Worm (Caenorhabditis elegans) whole organism, late embryonic: ENCODE data around the gene ptr-14.
"Not testable (repeated sequence)": the region's sequence is repeated elsewhere in the genome, so short reads cannot be mapped to it uniquely, and the experiment has no call there.

ENCODE experiments used
- C08G9.2 ChIP-seq: sonication (generic microtip); optimal IDR thresholded peaks from 2 replicates; lab custom pipeline; 2016; ENCODE audit warnings: mild to moderate bottlenecking, missing genetic modification characterization, moderate library complexity, missing compliant biosample characterization
- C38D4.7 ChIP-seq: fragments of 200-800 bp; sonication (Bioruptor generic); optimal IDR thresholded peaks from 2 replicates; lab custom pipeline; 2018; ENCODE audit warnings: mild to moderate bottlenecking, missing genetic modification characterization, moderate library complexity, missing compliant biosample characterization
- K09A11.1 ChIP-seq: sonication (generic microtip); optimal IDR thresholded peaks from 2 replicates; lab custom pipeline; 2017; ENCODE audit warnings: antibody characterized with exemption, mild to moderate bottlenecking, missing genetic modification characterization, missing compliant biosample characterization; ENCODE audit not compliant: insufficient read depth
- T23F11.4 ChIP-seq: fragments of 200-800 bp; sonication (Bioruptor generic); optimal IDR thresholded peaks from 2 replicates; lab custom pipeline; 2018; ENCODE audit warnings: mild to moderate bottlenecking, missing genetic modification characterization, missing compliant biosample characterization
- Y22D7AL.16 ChIP-seq: sonication (generic microtip); optimal IDR thresholded peaks from 2 replicates; lab custom pipeline; 2016; ENCODE audit warnings: missing genetic modification characterization, missing compliant biosample characterization
- ahr-1 ChIP-seq: sonication (generic microtip); optimal IDR thresholded peaks from 2 replicates; lab custom pipeline; 2016; ENCODE audit warnings: missing genetic modification characterization, missing compliant biosample characterization
- ceh-19 ChIP-seq: fragments of 200-800 bp; sonication (Bioruptor generic); optimal IDR thresholded peaks from 2 replicates; lab custom pipeline; 2018; ENCODE audit warnings: mild to moderate bottlenecking, missing genetic modification characterization, missing compliant biosample characterization
- ceh-30 ChIP-seq: fragments of 150-350 bp; optimal IDR thresholded peaks from 2 replicates; lab custom pipeline; 2014; ENCODE audit warnings: missing biosample characterization, missing genetic modification characterization
- ceh-31 ChIP-seq: sonication (generic microtip); optimal IDR thresholded peaks from 2 replicates; lab custom pipeline; 2016; ENCODE audit warnings: missing genetic modification characterization, missing compliant biosample characterization
- ceh-34 ChIP-seq: sonication (generic microtip); optimal IDR thresholded peaks from 2 replicates; lab custom pipeline; 2016; ENCODE audit warnings: mild to moderate bottlenecking, missing genetic modification characterization, missing compliant biosample characterization
- ceh-48 ChIP-seq: sonication (generic microtip); optimal IDR thresholded peaks from 2 replicates; lab custom pipeline; 2016; ENCODE audit warnings: missing genetic modification characterization, inconsistent platforms, missing compliant biosample characterization
- ceh-9 ChIP-seq: sonication (generic microtip); optimal IDR thresholded peaks from 2 replicates; lab custom pipeline; 2016; ENCODE audit warnings: mild to moderate bottlenecking, missing genetic modification characterization, inconsistent platforms, missing compliant biosample characterization
- dmd-4 ChIP-seq: sonication (generic microtip); optimal IDR thresholded peaks from 2 replicates; lab custom pipeline; 2016; ENCODE audit warnings: borderline replicate concordance, missing genetic modification characterization, missing compliant biosample characterization
- dve-1 ChIP-seq: sonication (generic microtip); optimal IDR thresholded peaks from 2 replicates; lab custom pipeline; 2017; ENCODE audit warnings: antibody characterized with exemption, mild to moderate bottlenecking, missing genetic modification characterization, missing compliant biosample characterization
- elt-2 ChIP-seq: sonication (generic microtip); optimal IDR thresholded peaks from 2 replicates; lab custom pipeline; 2016; ENCODE audit warnings: missing genetic modification reagents, missing genetic modification characterization, missing compliant biosample characterization
- elt-4 ChIP-seq: sonication (generic microtip); optimal IDR thresholded peaks from 2 replicates; lab custom pipeline; 2016; ENCODE audit warnings: missing genetic modification characterization, missing compliant biosample characterization
- fax-1 ChIP-seq: sonication (generic microtip); optimal IDR thresholded peaks from 2 replicates; lab custom pipeline; 2016; ENCODE audit warnings: missing genotype, missing genetic modification characterization, missing compliant biosample characterization
- fkh-10 ChIP-seq: fragments of 150-350 bp; optimal IDR thresholded peaks from 2 replicates; lab custom pipeline; 2014; ENCODE audit warnings: missing biosample characterization, missing genetic modification reagents, missing genetic modification characterization
- gmeb-2 ChIP-seq: sonication (generic microtip); optimal IDR thresholded peaks from 2 replicates; lab custom pipeline; 2016; ENCODE audit warnings: missing genetic modification characterization, inconsistent platforms, missing compliant biosample characterization
- hlh-6 ChIP-seq: sonication (generic microtip); optimal IDR thresholded peaks from 2 replicates; lab custom pipeline; 2016; ENCODE audit warnings: missing genotype, missing genetic modification characterization, missing compliant biosample characterization
- hlh-8 ChIP-seq: sonication (generic microtip); optimal IDR thresholded peaks from 2 replicates; lab custom pipeline; 2016; ENCODE audit warnings: missing genotype, missing genetic modification characterization, missing compliant biosample characterization
- lim-6 ChIP-seq: sonication (generic microtip); optimal IDR thresholded peaks from 2 replicates; lab custom pipeline; 2016; ENCODE audit warnings: missing genetic modification characterization, missing compliant biosample characterization
- madf-2 ChIP-seq: sonication (generic microtip); optimal IDR thresholded peaks from 2 replicates; lab custom pipeline; 2017; ENCODE audit warnings: missing genetic modification characterization, missing compliant biosample characterization
- mec-3 ChIP-seq: sonication (generic microtip); optimal IDR thresholded peaks from 2 replicates; lab custom pipeline; 2016; ENCODE audit warnings: borderline replicate concordance, missing genetic modification characterization, missing compliant biosample characterization
- nhr-232 ChIP-seq: sonication (generic microtip); optimal IDR thresholded peaks from 2 replicates; lab custom pipeline; 2016; ENCODE audit warnings: missing genetic modification characterization, missing compliant biosample characterization
- odd-2 ChIP-seq: sonication (generic microtip); optimal IDR thresholded peaks from 2 replicates; lab custom pipeline; 2017; ENCODE audit warnings: antibody characterized with exemption, mild to moderate bottlenecking, missing genetic modification characterization, missing compliant biosample characterization
- pax-1 ChIP-seq: fragments of 150-350 bp; optimal IDR thresholded peaks from 2 replicates; lab custom pipeline; 2014; ENCODE audit warnings: missing biosample characterization, missing genetic modification characterization
- pha-2 ChIP-seq: sonication (generic microtip); optimal IDR thresholded peaks from 2 replicates; lab custom pipeline; 2017; ENCODE audit warnings: mild to moderate bottlenecking, missing genetic modification characterization, missing compliant biosample characterization
- pha-4 ChIP-seq: fragments of 150-350 bp; optimal IDR thresholded peaks from 2 replicates; lab custom pipeline; 2018; ENCODE audit warnings: missing biosample characterization, missing genetic modification reagents, missing genetic modification characterization
- unc-86 ChIP-seq: sonication (generic microtip); optimal IDR thresholded peaks from 2 replicates; lab custom pipeline; 2016; ENCODE audit warnings: missing genetic modification characterization, missing compliant biosample characterization
- zip-5 ChIP-seq: sonication (generic microtip); optimal IDR thresholded peaks from 2 replicates; lab custom pipeline; 2016; ENCODE audit warnings: missing genetic modification characterization, missing compliant biosample characterization
- ztf-16 ChIP-seq: sonication (generic microtip); optimal IDR thresholded peaks from 2 replicates; lab custom pipeline; 2017; ENCODE audit warnings: missing genetic modification characterization, missing compliant biosample characterization

Gene ptr-14

ce11 chrIV:10638977-10639376 is 23.8 kb downstream of the ptr-14 start, which contains the start of gene F56C4.2:
F56C4.2 (plus strand) TSS chrIV:10639277.
- TF ChIP-seq elt-2 (no peak), dve-1 (tag; lab: Kevin White, UChicago) (no peak), mec-3 (tag; lab: Kevin White, UChicago) (no peak), Y22D7AL.16 (tag; lab: Kevin White, UChicago) (no peak), pax-1 (tag; lab: Kevin White, UChicago) (no peak)
- TF ChIP-seq, all 69 proteins: peak for 0

ce11 chrIV:10654047-10654446 is 38.8 kb downstream of the ptr-14 start, which contains the start of gene glb-19:
glb-19 (minus strand) TSS chrIV:10654147.
- TF ChIP-seq fax-1 (tag; lab: Kevin White, UChicago); ceh-34 (tag; lab: Kevin White, UChicago); elt-2: not testable (repeated sequence)

ce11 chrIV:10656770-10657323 is 41.6 kb downstream of the ptr-14 start, which contains the start of gene K08C7.1:
K08C7.1 (plus strand) TSS chrIV:10656812.
- TF ChIP-seq hlh-6 (no peak), C08G9.2 (tag; lab: Kevin White, UChicago) (no peak), ceh-48 (tag; lab: Kevin White, UChicago) (no peak), ceh-19 (GFP tag; lab: Kevin White, UChicago) (no peak), pha-2 (tag; lab: Kevin White, UChicago) (no peak), pha-4 (tag; lab: Kevin White, UChicago) (no peak), dmd-4 (tag; lab: Kevin White, UChicago) (no peak), ceh-31 (tag; lab: Kevin White, UChicago) (no peak), ceh-9 (tag; lab: Kevin White, UChicago) (no peak), ztf-16 (tag; lab: Kevin White, UChicago) (no peak), K09A11.1 (tag; lab: Kevin White, UChicago) (no peak), unc-86 (tag; lab: Kevin White, UChicago) (no peak), Y22D7AL.16 (tag; lab: Kevin White, UChicago) (no peak), ceh-30 (no peak), C38D4.7 (GFP tag; lab: Kevin White, UChicago) (no peak), ahr-1 (tag; lab: Kevin White, UChicago) (no peak), elt-4 (tag; lab: Kevin White, UChicago) (no peak), T23F11.4 (GFP tag; lab: Kevin White, UChicago) (no peak), elt-2 (no peak)

ce11 chrIV:10661072-10661471 is 45.8 kb downstream of the ptr-14 start:
- TF ChIP-seq madf-2 (no peak), nhr-232 (tag; lab: Kevin White, UChicago) (no peak), dmd-4 (tag; lab: Kevin White, UChicago) (no peak)

ce11 chrIV:10661760-10662159 is 46.5 kb downstream of the ptr-14 start, which contains the start of gene fmo-1:
fmo-1 (plus strand) TSS chrIV:10661857.
- no peak for TF ChIP-seq ceh-19 (GFP tag; lab: Kevin White, UChicago)

- no peak for TF ChIP-seq zip-5 (tag; lab: Kevin White, UChicago)
These were observed 48.9 kb downstream of the ptr-14 start, which contains the start of gene K08C7.7 for ce11 chrIV:10664134-10664533. K08C7.7 (plus strand) TSS chrIV:10664434.

- TF ChIP-seq gmeb-2 (tag; lab: Kevin White, UChicago) (no peak), lim-6 (tag; lab: Kevin White, UChicago) (no peak), fkh-10 (GFP tag; lab: Kevin White, UChicago) (no peak), elt-2 (no peak), hlh-6 (no peak), odd-2 (tag; lab: Kevin White, UChicago) (no peak), hlh-8 (tag; lab: Kevin White, UChicago) (peak; percentile 2), madf-2 (no peak)
These were observed 51.3 kb downstream of the ptr-14 start, which contains the start of gene epi-1 for ce11 chrIV:10666523-10666922. epi-1 (plus strand) TSS chrIV:10666823.
